Fruit fly (Drosophila melanogaster) whole organism, prepupa: ENCODE results near the gene CG33284.
A peak's percentile ranks its signal among the peaks of the same experiment; 100 is the strongest.

Experiments
- Blimp-1 ChIP-seq: fragments of 200-800 bp; sonication (Bioruptor generic); optimal IDR thresholded peaks from 3 replicates; lab custom pipeline; 2017; ENCODE audit warnings: missing biosample characterization, missing genetic modification characterization, mild to moderate bottlenecking, moderate library complexity, missing genetic modification reagents
- CG10631 ChIP-seq: fragments of 200-800 bp; sonication (Bioruptor generic); optimal IDR thresholded peaks from 2 replicates; lab custom pipeline; 2016; ENCODE audit warnings: missing biosample characterization, missing genetic modification characterization
- CG10669 ChIP-seq: fragments of 200-800 bp; sonication (Bioruptor generic); optimal IDR thresholded peaks from 3 replicates; lab custom pipeline; 2018; ENCODE audit warnings: missing biosample characterization, mild to moderate bottlenecking, missing genetic modification characterization, moderate library complexity
- CG11294 ChIP-seq: fragments of 200-800 bp; sonication (Bioruptor generic); IDR thresholded peaks from 2 replicates; pipeline ENCODE4 v1.3.6; 2022; ENCODE audit warnings: missing biosample characterization, missing genetic modification characterization
- CG11762 ChIP-seq: fragments of 200-800 bp; sonication (Bioruptor generic); optimal IDR thresholded peaks from 3 replicates; lab custom pipeline; 2016; ENCODE audit warnings: missing biosample characterization, missing genetic modification characterization; ENCODE audit not compliant: insufficient read depth
- CG11902 ChIP-seq: fragments of 200-800 bp; sonication (Bioruptor generic); optimal IDR thresholded peaks from 3 replicates; lab custom pipeline; 2016; ENCODE audit warnings: missing biosample characterization, missing genetic modification characterization
- CG15336 ChIP-seq: fragments of 200-800 bp; sonication (Bioruptor generic); IDR thresholded peaks from 2 replicates; pipeline ENCODE4 v1.3.6; 2022; ENCODE audit warnings: missing biosample characterization, missing genetic modification characterization
- CG1621 ChIP-seq: fragments of 200-800 bp; sonication (Bioruptor generic); optimal IDR thresholded peaks from 3 replicates; lab custom pipeline; 2018; ENCODE audit warnings: missing biosample characterization, mild to moderate bottlenecking, missing genetic modification characterization
- CG16779 ChIP-seq: fragments of 200-800 bp; sonication (Bioruptor generic); optimal IDR thresholded peaks from 3 replicates; lab custom pipeline; 2017; ENCODE audit warnings: missing biosample characterization, mild to moderate bottlenecking, missing genetic modification characterization
- CG3032 ChIP-seq: fragments of 200-800 bp; optimal IDR thresholded peaks from 2 replicates; lab custom pipeline; 2019; ENCODE audit warnings: missing biosample characterization, mild to moderate bottlenecking, missing genetic modification characterization, moderate library complexity
- CG31627 ChIP-seq: fragments of 200-800 bp; sonication (Bioruptor generic); optimal IDR thresholded peaks from 3 replicates; lab custom pipeline; 2016; ENCODE audit warnings: missing biosample characterization, missing genetic modification characterization
- CG34406 ChIP-seq: fragments of 200-800 bp; sonication (Bioruptor generic); optimal IDR thresholded peaks from 3 replicates; lab custom pipeline; 2016; ENCODE audit warnings: missing biosample characterization, missing genetic modification characterization
- CG4318 ChIP-seq: fragments of 200-800 bp; sonication (Bioruptor generic); optimal IDR thresholded peaks from 3 replicates; lab custom pipeline; 2017; ENCODE audit warnings: missing biosample characterization, mild to moderate bottlenecking, missing genetic modification characterization
- CG6163 ChIP-seq: fragments of 200-800 bp; sonication (Bioruptor generic); IDR thresholded peaks from 3 replicates; pipeline ENCODE4 v1.3.6; 2022; ENCODE audit warnings: missing biosample characterization, missing genetic modification characterization
- CG6276 ChIP-seq: fragments of 200-800 bp; sonication (Bioruptor generic); optimal IDR thresholded peaks from 2 replicates; lab custom pipeline; 2017; ENCODE audit warnings: missing biosample characterization, mild to moderate bottlenecking, missing genetic modification characterization
- CG6808 ChIP-seq: fragments of 200-800 bp; sonication (Bioruptor generic); optimal IDR thresholded peaks from 3 replicates; lab custom pipeline; 2017; ENCODE audit warnings: missing biosample characterization, missing genetic modification characterization, mild to moderate bottlenecking, moderate library complexity, missing genetic modification reagents
- CG6854 ChIP-seq: fragments of 200-800 bp; sonication (Bioruptor generic); optimal IDR thresholded peaks from 2 replicates; lab custom pipeline; 2017; ENCODE audit warnings: missing biosample characterization, mild to moderate bottlenecking, missing genetic modification characterization
- CG8119 ChIP-seq: fragments of 200-800 bp; sonication (Bioruptor generic); IDR thresholded peaks from 3 replicates; pipeline ENCODE4 v1.3.6; 2022; ENCODE audit warnings: missing biosample characterization, missing genetic modification characterization
- CG8632 ChIP-seq: fragments of 200-800 bp; sonication (Bioruptor generic); optimal IDR thresholded peaks from 3 replicates; lab custom pipeline; 2016; ENCODE audit warnings: missing biosample characterization, missing genetic modification characterization
- CG9139 ChIP-seq: fragments of 200-800 bp; sonication (Bioruptor generic); optimal IDR thresholded peaks from 3 replicates; lab custom pipeline; 2017; ENCODE audit warnings: missing biosample characterization, mild to moderate bottlenecking, missing genetic modification characterization
- Eip75B ChIP-seq: fragments of 200-800 bp; sonication (Bioruptor generic); optimal IDR thresholded peaks from 3 replicates; lab custom pipeline; 2016; ENCODE audit warnings: missing biosample characterization, missing genetic modification characterization
- Eip78C ChIP-seq: fragments of 200-800 bp; sonication (Bioruptor generic); peaks from one replicate; lab custom pipeline; 2016; ENCODE audit warnings: missing biosample characterization, missing genetic modification characterization
- Eip93F ChIP-seq: fragments of 200-800 bp; sonication (Bioruptor generic); optimal IDR thresholded peaks from 2 replicates; lab custom pipeline; 2016; ENCODE audit warnings: missing biosample characterization, mild to moderate bottlenecking, missing genetic modification characterization
- Ets21C ChIP-seq: fragments of 200-800 bp; sonication (Bioruptor generic); optimal IDR thresholded peaks from 3 replicates; lab custom pipeline; 2016; ENCODE audit warnings: missing biosample characterization, missing genetic modification characterization
- Ets96B ChIP-seq: fragments of 200-800 bp; optimal IDR thresholded peaks from 2 replicates; lab custom pipeline; 2019; ENCODE audit warnings: missing biosample characterization, mild to moderate bottlenecking, missing genetic modification characterization, moderate library complexity
- Gug ChIP-seq: fragments of 200-800 bp; sonication (Bioruptor generic); IDR thresholded peaks from 2 replicates; pipeline ENCODE4 v1.3.6; 2022; ENCODE audit warnings: missing biosample characterization, missing genetic modification characterization
- Hr39 ChIP-seq: fragments of 200-800 bp; sonication (Bioruptor generic); optimal IDR thresholded peaks from 2 replicates; lab custom pipeline; 2016; ENCODE audit warnings: missing biosample characterization, missing genetic modification characterization
- Lpt ChIP-seq: fragments of 200-800 bp; sonication (Bioruptor generic); optimal IDR thresholded peaks from 3 replicates; lab custom pipeline; 2016; ENCODE audit warnings: missing biosample characterization, missing genetic modification characterization
- Met ChIP-seq: fragments of 200-800 bp; sonication (Bioruptor generic); optimal IDR thresholded peaks from 3 replicates; lab custom pipeline; 2016; ENCODE audit warnings: missing biosample characterization, missing genetic modification characterization
- Smox ChIP-seq: fragments of 200-800 bp; sonication (Bioruptor generic); optimal IDR thresholded peaks from 3 replicates; lab custom pipeline; 2016; ENCODE audit warnings: missing biosample characterization, missing genetic modification characterization
- Sox102F ChIP-seq: fragments of 200-800 bp; sonication (Bioruptor generic); optimal IDR thresholded peaks from 2 replicates; lab custom pipeline; 2016; ENCODE audit warnings: missing biosample characterization, mild to moderate bottlenecking, missing genetic modification characterization
- Sox14 ChIP-seq: fragments of 200-800 bp; sonication (Bioruptor generic); optimal IDR thresholded peaks from 3 replicates; lab custom pipeline; 2016; ENCODE audit warnings: missing biosample characterization, missing genetic modification characterization
- Sox15 ChIP-seq: fragments of 200-800 bp; sonication (Bioruptor generic); optimal IDR thresholded peaks from 3 replicates; lab custom pipeline; 2016; ENCODE audit warnings: missing biosample characterization, missing genetic modification characterization
- achi ChIP-seq: fragments of 200-800 bp; sonication (Bioruptor generic); optimal IDR thresholded peaks from 3 replicates; lab custom pipeline; 2016; ENCODE audit warnings: missing biosample characterization, missing genetic modification characterization
- acj6 ChIP-seq: fragments of 200-800 bp; sonication (Bioruptor generic); optimal IDR thresholded peaks from 3 replicates; lab custom pipeline; 2016; ENCODE audit warnings: missing biosample characterization, missing genetic modification characterization
- cyc ChIP-seq: fragments of 200-800 bp; sonication (Bioruptor generic); optimal IDR thresholded peaks from 3 replicates; lab custom pipeline; 2016; ENCODE audit warnings: missing biosample characterization, missing genetic modification characterization
- dac ChIP-seq: fragments of 200-800 bp; sonication (Bioruptor generic); optimal IDR thresholded peaks from 2 replicates; lab custom pipeline; 2017; ENCODE audit warnings: missing biosample characterization, mild to moderate bottlenecking, missing genetic modification characterization
- dsx ChIP-seq: fragments of 200-800 bp; optimal IDR thresholded peaks from 3 replicates; lab custom pipeline; 2019; ENCODE audit warnings: missing biosample characterization, mild to moderate bottlenecking, missing genetic modification characterization, moderate library complexity; ENCODE audit not compliant: poor library complexity, severe bottlenecking
- eg ChIP-seq: fragments of 200-800 bp; sonication (Bioruptor generic); IDR thresholded peaks from 3 replicates; pipeline ENCODE4 v1.3.6; 2022; ENCODE audit warnings: missing biosample characterization, missing genetic modification characterization
- esn ChIP-seq: fragments of 200-800 bp; sonication (Bioruptor generic); optimal IDR thresholded peaks from 2 replicates; lab custom pipeline; 2016; ENCODE audit warnings: missing biosample characterization, mild to moderate bottlenecking, missing genetic modification characterization, moderate library complexity
- fd85E ChIP-seq: fragments of 200-800 bp; sonication (Bioruptor generic); optimal IDR thresholded peaks from 3 replicates; lab custom pipeline; 2016; ENCODE audit warnings: missing biosample characterization, missing genetic modification characterization
- fkh ChIP-seq: fragments of 200-800 bp; sonication (Bioruptor generic); optimal IDR thresholded peaks from 3 replicates; lab custom pipeline; 2017; ENCODE audit warnings: missing biosample characterization, mild to moderate bottlenecking, missing genetic modification characterization, moderate library complexity
- lz ChIP-seq: fragments of 200-800 bp; sonication (Bioruptor generic); optimal IDR thresholded peaks from 3 replicates; lab custom pipeline; 2016; ENCODE audit warnings: missing biosample characterization, missing genetic modification characterization
- pdm3 ChIP-seq: fragments of 200-800 bp; sonication (Bioruptor generic); optimal IDR thresholded peaks from 3 replicates; lab custom pipeline; 2016; ENCODE audit warnings: missing biosample characterization, missing genetic modification characterization
- salr ChIP-seq, 2 experiments: fragments of 200-800 bp; sonication (Bioruptor generic); optimal IDR thresholded peaks; 3 replicates each; lab custom pipeline; 2016 to 2018; ENCODE audit warnings: missing biosample characterization in 2 of 2, missing genetic modification characterization in 2 of 2, mild to moderate bottlenecking in 1 of 2
- topi ChIP-seq: fragments of 200-800 bp; sonication (Bioruptor generic); optimal IDR thresholded peaks from 3 replicates; lab custom pipeline; 2016; ENCODE audit warnings: missing biosample characterization, missing genetic modification characterization
- vri ChIP-seq: fragments of 200-800 bp; sonication (Bioruptor generic); optimal IDR thresholded peaks from 3 replicates; lab custom pipeline; 2016; ENCODE audit warnings: missing biosample characterization, mild to moderate bottlenecking, missing genetic modification characterization

CG33284 gene

DNA sequence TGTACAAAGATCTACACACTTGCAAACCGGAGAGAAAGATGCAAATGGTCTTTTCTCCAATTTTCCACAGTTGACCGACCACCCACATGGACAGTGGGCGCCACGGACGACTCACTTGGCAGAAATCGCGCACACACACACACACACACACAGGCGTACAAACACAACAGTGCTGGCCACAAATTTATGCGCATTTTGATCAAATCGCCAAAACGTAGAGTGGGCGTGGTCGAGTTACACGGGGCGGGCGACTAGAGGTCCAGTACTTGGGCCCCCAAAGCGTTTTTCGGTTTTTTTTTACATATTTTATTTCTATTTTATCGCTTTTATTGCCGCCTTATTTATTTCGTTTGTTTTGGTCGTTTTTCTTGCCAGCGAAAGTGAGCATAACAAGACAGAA is 5.0 kb upstream of the CG33284 start (continued):
- TF ChIP-seq CG10669, result no peak
- TF ChIP-seq CG3032 (tag; lab: Kevin White, UChicago), result no peak
- no peak for TF ChIP-seq Ets96B (tag; lab: Kevin White, UChicago)
- TF ChIP-seq Sox102F (GFP tag; lab: Kevin White, UChicago), result no peak
- no peak for TF ChIP-seq CG6854
- TF ChIP-seq vri (GFP tag; lab: Kevin White, UChicago), result no peak
- TF ChIP-seq Eip78C, result no peak
- TF ChIP-seq dsx (GFP tag; lab: Kevin White, UChicago), result no peak
- TF ChIP-seq, all 60 proteins: peak for 7

DNA sequence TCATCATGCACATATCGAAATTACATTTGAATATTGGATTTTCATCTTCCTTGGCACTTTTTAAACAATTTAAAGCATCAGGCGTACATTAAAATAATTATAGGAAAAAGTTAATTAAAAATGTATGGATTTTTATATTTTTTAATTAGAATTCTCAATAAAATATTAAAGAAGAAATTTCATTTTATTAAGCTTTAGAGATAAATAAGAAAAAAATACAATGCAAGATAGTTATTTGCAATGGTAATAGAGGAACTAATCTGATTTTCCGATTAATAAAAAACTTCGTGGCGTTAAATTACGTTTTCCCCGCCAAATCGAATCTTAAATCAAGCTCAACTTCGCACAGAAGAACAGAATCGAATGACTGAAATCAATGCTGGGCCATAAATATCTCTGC is 2.2 kb upstream of the CG33284 start, which contains the start of gene CG43938:
Gene CG43938, plus strand, starts transcription at position 301 of the 400 bp plus-strand sequence.
- TF ChIP-seq Sox15 (GFP tag; lab: Kevin White, UChicago), result no peak

DNA sequence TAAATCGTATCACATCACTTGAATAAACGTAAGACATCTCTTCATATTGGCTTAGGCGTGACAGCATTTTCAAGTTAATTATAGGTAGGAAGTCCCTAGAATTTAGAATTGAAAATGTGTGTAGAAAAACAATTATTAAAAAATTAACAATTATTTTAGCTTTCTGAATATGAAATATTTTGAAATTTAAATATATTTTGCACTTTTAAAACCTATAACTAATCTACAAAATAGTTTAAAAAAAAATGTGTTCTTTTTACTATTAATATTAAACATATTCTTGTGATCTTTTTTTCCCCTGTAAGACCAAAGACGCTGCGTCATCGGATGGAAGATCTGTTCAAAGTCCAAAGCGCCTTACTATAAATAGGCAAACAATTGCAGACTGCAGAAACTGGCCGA is 1.0 kb upstream of the CG33284 start:
- TF ChIP-seq esn (GFP tag; lab: Kevin White, UChicago), result no peak
- no peak for TF ChIP-seq eg (GFP tag; lab: Robert Waterston, UW)
- no peak for TF ChIP-seq lz (GFP tag; lab: Kevin White, UChicago)
- TF ChIP-seq Blimp-1 (GFP tag; lab: Kevin White, UChicago), result no peak
- TF ChIP-seq Eip93F, result no peak
- no peak for TF ChIP-seq topi (GFP tag; lab: Kevin White, UChicago)
- no peak for TF ChIP-seq Ets21C (GFP tag; lab: Kevin White, UChicago)
- TF ChIP-seq acj6 (GFP tag; lab: Kevin White, UChicago), result peak; percentile 19
- no peak for TF ChIP-seq Sox102F (GFP tag; lab: Kevin White, UChicago)
- TF ChIP-seq CG11902, result no peak
- TF ChIP-seq CG8632 (GFP tag; lab: Kevin White, UChicago), result no peak
- no peak for TF ChIP-seq pdm3
- no peak for TF ChIP-seq Hr39 (GFP tag; lab: Kevin White, UChicago)
- TF ChIP-seq dac, result no peak
- no peak for TF ChIP-seq CG15336 (GFP tag; lab: Robert Waterston, UW)
- no peak for TF ChIP-seq CG6854
- TF ChIP-seq Gug, result no peak
- no peak for TF ChIP-seq fkh
- TF ChIP-seq CG6276 (GFP tag; lab: Kevin White, UChicago), result peak; percentile 52
- no peak for TF ChIP-seq CG11762 (GFP tag; lab: Kevin White, UChicago)
- TF ChIP-seq achi (GFP tag; lab: Kevin White, UChicago), result peak; percentile 46
- TF ChIP-seq Lpt (GFP tag; lab: Kevin White, UChicago), result peak; percentile 43
- peak; percentile 63 for TF ChIP-seq Ets96B (tag; lab: Kevin White, UChicago)
- no peak for TF ChIP-seq CG6163 (GFP tag; lab: Robert Waterston, UW)
- TF ChIP-seq Sox15 (GFP tag; lab: Kevin White, UChicago), result no peak
- no peak for TF ChIP-seq CG31627 (GFP tag; lab: Kevin White, UChicago)
- TF ChIP-seq CG34406 (GFP tag; lab: Kevin White, UChicago), result no peak
- peak; percentile 45 for TF ChIP-seq CG4318 (GFP tag; lab: Kevin White, UChicago)
- peak; percentile 48 for TF ChIP-seq CG16779 (tag; lab: Kevin White, UChicago)
- peak; percentile 55; the same call in 2 of the 3 replicates for TF ChIP-seq CG8119 (GFP tag; lab: Robert Waterston, UW)
- TF ChIP-seq CG11294, result no peak
- TF ChIP-seq Eip75B (GFP tag; lab: Kevin White, UChicago), result no peak
- no peak for TF ChIP-seq CG1621
- no peak for TF ChIP-seq vri (GFP tag; lab: Kevin White, UChicago)
- peak; percentile 52 for TF ChIP-seq CG10631
- TF ChIP-seq Sox14 (GFP tag; lab: Kevin White, UChicago), result no peak
- peak; percentile 48 for TF ChIP-seq CG9139 (GFP tag; lab: Kevin White, UChicago)
- peak; percentile 69 for TF ChIP-seq CG6808 (GFP tag; lab: Kevin White, UChicago)
- TF ChIP-seq Eip78C, result peak; percentile 76
- TF ChIP-seq cyc, result no peak
- TF ChIP-seq salr (GFP tag; optimal IDR thresholded peaks at IDR 0.05; lab: Kevin White, UChicago), result peak in 1 of 2 experiments; percentile 51
- TF ChIP-seq fd85E (GFP tag; lab: Kevin White, UChicago), result no peak
- no peak for TF ChIP-seq Smox (GFP tag; lab: Kevin White, UChicago)
- no peak for TF ChIP-seq Met
- no peak for TF ChIP-seq dsx (GFP tag; lab: Kevin White, UChicago)
